Fruit fly (Drosophila melanogaster) whole organism, embryonic: Measurements from ENCODE around the gene Dok.

Experiments
- ATbp ChIP-seq: fragments of 200-800 bp; sonication (Bioruptor generic); optimal IDR thresholded peaks from 2 replicates; lab custom pipeline; 2017; ENCODE audit warnings: missing biosample characterization, mild to moderate bottlenecking, missing genetic modification characterization, missing genetic modification reagents
- Antp ChIP-seq: fragments of 200-800 bp; sonication (Bioruptor generic); optimal IDR thresholded peaks from 3 replicates; lab custom pipeline; 2016; ENCODE audit warnings: missing biosample characterization, missing genetic modification characterization
- Asciz ChIP-seq: fragments of 200-800 bp; sonication (Bioruptor generic); optimal IDR thresholded peaks from 2 replicates; lab custom pipeline; 2017; ENCODE audit warnings: missing biosample characterization, mild to moderate bottlenecking, missing genetic modification characterization, missing genetic modification reagents
- Atf6 ChIP-seq: fragments of 200-800 bp; sonication (Bioruptor generic); IDR thresholded peaks from 2 replicates; pipeline ENCODE4 v1.3.6; 2022; ENCODE audit warnings: missing biosample characterization, missing genetic modification characterization
- Awh ChIP-seq: fragments of 200-800 bp; sonication (Bioruptor generic); IDR thresholded peaks from 2 replicates; pipeline ENCODE4, ENCODE4 v1.3.6; 2022; ENCODE audit warnings: missing biosample characterization, missing genetic modification characterization
- C15 ChIP-seq: fragments of 200-800 bp; sonication (Bioruptor generic); IDR thresholded peaks from 3 replicates; pipeline ENCODE4 v1.3.6; 2022; ENCODE audit warnings: missing biosample characterization, missing genetic modification characterization
- CG10274 ChIP-seq: fragments of 200-800 bp; sonication (Bioruptor generic); optimal IDR thresholded peaks from 3 replicates; lab custom pipeline; 2017; ENCODE audit warnings: missing biosample characterization, mild to moderate bottlenecking, missing genetic modification characterization
- CG1233 ChIP-seq: fragments of 200-800 bp; sonication (Bioruptor generic); optimal IDR thresholded peaks from 4 replicates; lab custom pipeline; 2018; ENCODE audit warnings: missing biosample characterization, mild to moderate bottlenecking, missing genetic modification characterization
- CG13296 ChIP-seq: fragments of 200-800 bp; sonication (Bioruptor generic); optimal IDR thresholded peaks from 3 replicates; lab custom pipeline; 2018; ENCODE audit warnings: missing biosample characterization, mild to moderate bottlenecking, missing genetic modification characterization
- CG14860 ChIP-seq: fragments of 200-800 bp; sonication (Bioruptor generic); IDR thresholded peaks from 3 replicates; pipeline ENCODE4 v1.3.6; 2022; ENCODE audit warnings: missing biosample characterization, missing genetic modification characterization; ENCODE audit not compliant: partially characterized antibody
- CG15011 ChIP-seq: fragments of 200-800 bp; sonication (Bioruptor generic); optimal IDR thresholded peaks from 3 replicates; lab custom pipeline; 2018; ENCODE audit warnings: missing biosample characterization, mild to moderate bottlenecking, missing genetic modification characterization
- CG17568 ChIP-seq: fragments of 200-800 bp; sonication (Bioruptor generic); optimal IDR thresholded peaks from 2 replicates; lab custom pipeline; 2018; ENCODE audit warnings: missing biosample characterization, mild to moderate bottlenecking, missing genetic modification characterization, moderate library complexity
- CG18011 ChIP-seq: fragments of 200-800 bp; sonication (Bioruptor generic); optimal IDR thresholded peaks from 2 replicates; lab custom pipeline; 2017; ENCODE audit warnings: missing biosample characterization, missing genetic modification characterization, mild to moderate bottlenecking, moderate library complexity, missing genotype
- CG18476 ChIP-seq: fragments of 200-800 bp; sonication (Bioruptor generic); optimal IDR thresholded peaks from 2 replicates; lab custom pipeline; 2016; ENCODE audit warnings: missing biosample characterization, mild to moderate bottlenecking, missing genetic modification characterization
- CG18619 ChIP-seq: fragments of 200-800 bp; sonication (Bioruptor generic); optimal IDR thresholded peaks from 3 replicates; lab custom pipeline; 2017; ENCODE audit warnings: missing biosample characterization, mild to moderate bottlenecking, missing genetic modification characterization
- CG31441 ChIP-seq: fragments of 200-800 bp; sonication (Bioruptor generic); IDR thresholded peaks from 2 replicates; pipeline ENCODE4 v1.3.6; 2022; ENCODE audit warnings: missing biosample characterization, missing genetic modification characterization
- CG33213 ChIP-seq: fragments of 200-800 bp; sonication (Bioruptor generic); optimal IDR thresholded peaks from 3 replicates; lab custom pipeline; 2016; ENCODE audit warnings: missing biosample characterization, missing genetic modification characterization
- CG3407 ChIP-seq: fragments of 200-800 bp; sonication (Bioruptor generic); optimal IDR thresholded peaks from 2 replicates; lab custom pipeline; 2018; ENCODE audit warnings: missing biosample characterization, mild to moderate bottlenecking, missing genetic modification characterization
- CG6765 ChIP-seq: fragments of 200-800 bp; sonication (Bioruptor generic); optimal IDR thresholded peaks from 3 replicates; lab custom pipeline; 2017; ENCODE audit warnings: missing biosample characterization, mild to moderate bottlenecking, missing genetic modification characterization
- CG8478 ChIP-seq: fragments of >200 bp; optimal IDR thresholded peaks from 2 replicates; lab custom pipeline; 2018
- CG8944 ChIP-seq: fragments of 200-800 bp; sonication (Bioruptor generic); optimal IDR thresholded peaks from 3 replicates; lab custom pipeline; 2016; ENCODE audit warnings: missing biosample characterization, missing genetic modification characterization
- Doc2 ChIP-seq: fragments of 200-800 bp; sonication (Bioruptor generic); IDR thresholded peaks from 2 replicates; pipeline ENCODE4 v1.3.6; 2022; ENCODE audit warnings: missing biosample characterization, missing genetic modification characterization
- Fer3 ChIP-seq: fragments of 200-800 bp; sonication (Bioruptor generic); optimal IDR thresholded peaks from 2 replicates; lab custom pipeline; 2018; ENCODE audit warnings: missing biosample characterization, mild to moderate bottlenecking, missing genetic modification characterization, moderate library complexity
- H2.0 ChIP-seq: fragments of 200-800 bp; sonication (Bioruptor generic); IDR thresholded peaks from 2 replicates; pipeline ENCODE4 v1.3.6; 2022; ENCODE audit warnings: missing biosample characterization, missing genetic modification characterization
- Lim3 ChIP-seq: fragments of 200-800 bp; sonication (Bioruptor generic); IDR thresholded peaks from 2 replicates; pipeline ENCODE4 v1.3.6; 2022; ENCODE audit warnings: missing biosample characterization, missing genetic modification characterization
- MBD-R2 ChIP-seq: fragments of 200-800 bp; sonication (Bioruptor generic); IDR thresholded peaks from 2 replicates; pipeline ENCODE4 v1.3.6; 2022; ENCODE audit warnings: missing biosample characterization, missing genetic modification characterization
- Myb ChIP-seq: fragments of 200-800 bp; sonication (Bioruptor generic); optimal IDR thresholded peaks from 2 replicates; lab custom pipeline; 2016; ENCODE audit warnings: missing biosample characterization, missing genetic modification characterization
- Poxn ChIP-seq: fragments of 200-800 bp; sonication (Bioruptor generic); IDR thresholded peaks from 2 replicates; pipeline ENCODE4 v1.3.6; 2022; ENCODE audit warnings: missing biosample characterization, missing genetic modification characterization
- Six4 ChIP-seq: fragments of 200-800 bp; sonication (Bioruptor generic); optimal IDR thresholded peaks from 2 replicates; lab custom pipeline; 2016; ENCODE audit warnings: missing biosample characterization, missing genetic modification characterization
- Sry-β ChIP-seq: fragments of 200-800 bp; sonication (Bioruptor generic); optimal IDR thresholded peaks from 2 replicates; lab custom pipeline; 2018; ENCODE audit warnings: missing biosample characterization, mild to moderate bottlenecking, missing genetic modification characterization, moderate library complexity
- bab2 ChIP-seq: fragments of 200-800 bp; sonication (Bioruptor generic); optimal IDR thresholded peaks from 2 replicates; lab custom pipeline; 2016; ENCODE audit warnings: missing biosample characterization, missing genetic modification characterization
- bcd ChIP-seq: fragments of 200-800 bp; sonication (Bioruptor generic); optimal IDR thresholded peaks from 2 replicates; lab custom pipeline; 2017; ENCODE audit warnings: missing biosample characterization, mild to moderate bottlenecking, missing genetic modification characterization
- btn ChIP-seq: fragments of 200-800 bp; sonication (Bioruptor generic); optimal IDR thresholded peaks from 2 replicates; lab custom pipeline; 2016; ENCODE audit warnings: missing biosample characterization, missing genetic modification characterization
- caup ChIP-seq: fragments of 200-800 bp; sonication (Bioruptor generic); optimal IDR thresholded peaks from 3 replicates; lab custom pipeline; 2017; ENCODE audit warnings: missing biosample characterization, mild to moderate bottlenecking, missing genetic modification characterization, moderate library complexity; ENCODE audit not compliant: severe bottlenecking
- chm ChIP-seq: fragments of 200-800 bp; sonication (Bioruptor generic); IDR thresholded peaks from 2 replicates; pipeline ENCODE4 v1.3.6; 2022; ENCODE audit warnings: missing biosample characterization, missing genetic modification characterization
- chn ChIP-seq: fragments of 200-800 bp; sonication (Bioruptor generic); optimal IDR thresholded peaks from 2 replicates; lab custom pipeline; 2016; ENCODE audit warnings: missing biosample characterization, missing genetic modification characterization
- dmrt11E ChIP-seq: fragments of 200-800 bp; sonication (Bioruptor generic); optimal IDR thresholded peaks from 3 replicates; lab custom pipeline; 2018; ENCODE audit warnings: missing biosample characterization, mild to moderate bottlenecking, missing genetic modification characterization, moderate library complexity
- dysf ChIP-seq: fragments of 200-800 bp; sonication (Bioruptor generic); IDR thresholded peaks from 3 replicates; pipeline ENCODE4 v1.3.6; 2022; ENCODE audit warnings: missing biosample characterization, missing genetic modification characterization
- en ChIP-seq: fragments of 200-800 bp; sonication (Bioruptor generic); optimal IDR thresholded peaks from 2 replicates; lab custom pipeline; 2016; ENCODE audit warnings: missing biosample characterization, missing genetic modification characterization
- fd96Cb ChIP-seq: fragments of 200-800 bp; sonication (Bioruptor generic); optimal IDR thresholded peaks from 2 replicates; lab custom pipeline; 2018; ENCODE audit warnings: missing biosample characterization, mild to moderate bottlenecking, missing genetic modification characterization, moderate library complexity
- hb ChIP-seq: fragments of 200-800 bp; sonication (Bioruptor generic); IDR thresholded peaks from 3 replicates; pipeline ENCODE4 v1.3.6; 2022; ENCODE audit warnings: missing biosample characterization, missing genetic modification characterization; ENCODE audit not compliant: partially characterized antibody
- kni ChIP-seq: fragments of 200-800 bp; sonication (Bioruptor generic); optimal IDR thresholded peaks from 3 replicates; lab custom pipeline; 2017; ENCODE audit warnings: mild to moderate bottlenecking, missing biosample characterization, missing genetic modification reagents, missing genetic modification characterization
- nerfin-1 ChIP-seq: fragments of 200-800 bp; sonication (Bioruptor generic); optimal IDR thresholded peaks from 3 replicates; lab custom pipeline; 2019; ENCODE audit warnings: missing biosample characterization, mild to moderate bottlenecking, missing genetic modification characterization, moderate library complexity
- nerfin-2 ChIP-seq: fragments of 200-800 bp; sonication (Bioruptor generic); IDR thresholded peaks from 2 replicates; pipeline ENCODE4 v1.3.6; 2022; ENCODE audit warnings: missing biosample characterization, missing genetic modification characterization; ENCODE audit not compliant: partially characterized antibody
- pros ChIP-seq: fragments of 200-800 bp; sonication (Bioruptor generic); optimal IDR thresholded peaks from 3 replicates; lab custom pipeline; 2019; ENCODE audit warnings: missing biosample characterization, mild to moderate bottlenecking, missing genetic modification characterization, moderate library complexity
- run ChIP-seq: fragments of 200-800 bp; sonication (Bioruptor generic); optimal IDR thresholded peaks from 3 replicates; lab custom pipeline; 2018; ENCODE audit warnings: missing biosample characterization, mild to moderate bottlenecking, missing genetic modification characterization
- sc ChIP-seq, 3 experiments: fragments of >200 bp in 2 of 3; fragments of 200-800 bp in 1 of 3; sonication (Bioruptor generic) in 1 of 3; optimal IDR thresholded peaks; 2 replicates in 2 of 3; 3 replicates in 1 of 3; lab custom pipeline; 2017; ENCODE audit warnings: mild to moderate bottlenecking in 1 of 3, missing biosample characterization in 1 of 3, missing genetic modification characterization in 1 of 3, missing genetic modification reagents in 1 of 3
- slbo ChIP-seq: fragments of 200-800 bp; sonication (Bioruptor generic); IDR thresholded peaks from 2 replicates; pipeline ENCODE4 v1.3.6; 2022; ENCODE audit warnings: missing biosample characterization, missing genetic modification characterization
- slou ChIP-seq: fragments of 200-800 bp; sonication (Bioruptor generic); optimal IDR thresholded peaks from 3 replicates; lab custom pipeline; 2016; ENCODE audit warnings: missing biosample characterization, missing genetic modification characterization
- zfh2 ChIP-seq: fragments of 200-800 bp; sonication (Bioruptor generic); optimal IDR thresholded peaks from 2 replicates; lab custom pipeline; 2016; ENCODE audit warnings: missing biosample characterization, missing genetic modification characterization

The Dok gene

DNA sequence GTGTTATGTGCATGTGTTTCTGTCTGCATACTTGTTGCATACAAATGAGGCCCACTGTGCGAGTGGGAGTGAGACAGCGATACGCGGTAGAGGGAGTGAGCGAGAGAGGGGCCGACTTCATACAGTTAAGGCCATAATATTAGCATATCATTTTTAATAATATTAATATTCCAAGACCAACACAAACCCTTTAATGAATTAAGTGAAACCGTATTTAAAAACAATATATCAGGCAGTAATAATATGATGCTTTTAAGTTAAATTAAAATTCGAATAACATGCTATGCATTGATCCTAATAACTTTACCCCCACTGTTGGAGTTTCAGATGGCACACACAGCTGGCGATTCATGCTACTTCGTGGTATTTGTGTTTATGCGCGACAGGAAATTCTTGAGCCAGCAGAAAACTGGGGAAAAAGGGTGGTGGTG is 817 bp downstream of the Dok start (continued):
- TF ChIP-seq fd96Cb (tag; lab: Kevin White, UChicago) (peak; percentile 98), bcd (peak; percentile 95), CG18619 (GFP tag; lab: Kevin White, UChicago) (peak; percentile 94), CG3407 (GFP tag; lab: Kevin White, UChicago) (peak; percentile 94), Awh (GFP tag; lab: Robert Waterston, UW) (peak; percentile 97), caup (GFP tag; lab: Kevin White, UChicago) (peak; percentile 92), Sry-β (GFP tag; lab: Kevin White, UChicago) (peak; percentile 59), pros (GFP tag; lab: Kevin White, UChicago) (peak; percentile 81), CG14860 (GFP tag; lab: Robert Waterston, UW) (no peak), hb (GFP tag; lab: Robert Waterston, UW) (no peak), chm (GFP tag; lab: Robert Waterston, UW) (peak; percentile 96), ATbp (GFP tag; lab: Kevin White, UChicago) (peak; percentile 97), Myb (GFP tag; lab: Kevin White, UChicago) (peak; percentile 59), CG1233 (GFP tag; lab: Kevin White, UChicago) (peak; percentile 96), CG10274 (peak; percentile 71), CG33213 (GFP tag; lab: Kevin White, UChicago) (peak; percentile 60), CG8478 (lab: Kevin White, UChicago) (no peak), CG18011 (GFP tag; lab: Kevin White, UChicago) (peak; percentile 75), run (tag; lab: Kevin White, UChicago) (peak; percentile 96), Lim3 (GFP tag; lab: Robert Waterston, UW) (peak; percentile 80), nerfin-2 (GFP tag; lab: Robert Waterston, UW) (no peak), Six4 (GFP tag; lab: Kevin White, UChicago) (peak; percentile 96), H2.0 (GFP tag; lab: Robert Waterston, UW) (peak; percentile 95), bab2 (GFP tag; lab: Kevin White, UChicago) (peak; percentile 82), MBD-R2 (GFP tag; lab: Robert Waterston, UW) (peak; percentile 83), sc (optimal IDR thresholded peaks at IDR 0.05; lab: Kevin White, UChicago) (no peak), sc (GFP tag; optimal IDR thresholded peaks at IDR 0.05; lab: Kevin White, UChicago) (peak; percentile 95), dmrt11E (tag; lab: Kevin White, UChicago) (peak; percentile 98), en (peak; percentile 79), CG18476 (GFP tag; lab: Kevin White, UChicago) (peak; percentile 92), Poxn (GFP tag; lab: Robert Waterston, UW) (0 out of 2 replicates have a peak, but pooled peaks have one; percentile 24), CG17568 (peak; percentile 96), CG13296 (peak; percentile 94), CG6765 (GFP tag; lab: Kevin White, UChicago) (peak; percentile 80), nerfin-1 (tag; lab: Kevin White, UChicago) (peak; percentile 96), zfh2 (GFP tag; lab: Kevin White, UChicago) (peak; percentile 48), Fer3 (peak; percentile 95), Doc2 (GFP tag; lab: Robert Waterston, UW) (peak; percentile 64; the same call in 1 of the 2 replicates), slou (GFP tag; lab: Kevin White, UChicago) (peak; percentile 83), CG31441 (GFP tag; lab: Robert Waterston, UW) (peak; percentile 100), kni (peak; percentile 88), C15 (GFP tag; lab: Robert Waterston, UW) (peak; percentile 59; the same call in 2 of the 3 replicates), Atf6 (GFP tag; lab: Robert Waterston, UW) (peak; percentile 95), slbo (GFP tag; lab: Robert Waterston, UW) (peak; percentile 93), Antp (GFP tag; lab: Kevin White, UChicago) (peak; percentile 28), CG8944 (peak; percentile 57), Asciz (GFP tag; lab: Kevin White, UChicago) (peak; percentile 96), CG15011 (GFP tag; lab: Kevin White, UChicago) (peak; percentile 94), dysf (GFP tag; lab: Robert Waterston, UW) (peak; percentile 97), btn (GFP tag; lab: Kevin White, UChicago) (peak; percentile 66), chn (peak; percentile 88)
